Fruit fly (Drosophila melanogaster) whole organism, pupa: ENCODE measurements around the gene drd.

Experiments used
- CG10348 ChIP-seq: fragments of 200-800 bp; sonication (Bioruptor generic); IDR thresholded peaks from 2 replicates; pipeline ENCODE4 v1.3.6; 2022; ENCODE audit warnings: missing biosample characterization, missing genetic modification characterization
- CG12605 ChIP-seq: fragments of 200-800 bp; sonication (Bioruptor generic); IDR thresholded peaks from 2 replicates; pipeline ENCODE4 v1.3.6; 2022; ENCODE audit warnings: missing biosample characterization, missing genetic modification characterization
- CG13204 ChIP-seq: fragments of 200-800 bp; sonication (Bioruptor generic); optimal IDR thresholded peaks from 2 replicates; lab custom pipeline; 2018; ENCODE audit warnings: missing biosample characterization, mild to moderate bottlenecking, missing genetic modification characterization, moderate library complexity
- CG14655 ChIP-seq: fragments of 200-800 bp; sonication (Bioruptor generic); optimal IDR thresholded peaks from 3 replicates; lab custom pipeline; 2017; ENCODE audit warnings: mild to moderate bottlenecking, missing biosample characterization, missing genetic modification reagents, missing genetic modification characterization
- CG15710 ChIP-seq: fragments of 200-800 bp; sonication (Bioruptor generic); optimal IDR thresholded peaks from 2 replicates; lab custom pipeline; 2018; ENCODE audit warnings: missing biosample characterization, mild to moderate bottlenecking, missing genetic modification characterization, moderate library complexity
- CG17806 ChIP-seq: fragments of 200-800 bp; sonication (Bioruptor generic); optimal IDR thresholded peaks from 2 replicates; lab custom pipeline; 2018; ENCODE audit warnings: missing biosample characterization, mild to moderate bottlenecking, missing genetic modification characterization, moderate library complexity
- CG32121 ChIP-seq: fragments of 200-800 bp; sonication (Bioruptor generic); IDR thresholded peaks from 2 replicates; pipeline ENCODE4 v1.3.6; 2022; ENCODE audit warnings: missing biosample characterization, missing genetic modification characterization
- CG34367 ChIP-seq: fragments of 200-800 bp; sonication (Bioruptor generic); optimal IDR thresholded peaks from 2 replicates; lab custom pipeline; 2018; ENCODE audit warnings: missing biosample characterization, mild to moderate bottlenecking, missing genetic modification characterization
- CG4496 ChIP-seq: fragments of 200-800 bp; sonication (Bioruptor generic); IDR thresholded peaks from 3 replicates; pipeline ENCODE4 v1.3.6; 2022; ENCODE audit warnings: missing biosample characterization, missing genetic modification characterization
- CG8159 ChIP-seq: fragments of 200-800 bp; sonication (Bioruptor generic); optimal IDR thresholded peaks from 3 replicates; lab custom pipeline; 2018; ENCODE audit warnings: missing biosample characterization, mild to moderate bottlenecking, missing genetic modification characterization, moderate library complexity
- CG8301 ChIP-seq: fragments of 200-800 bp; sonication (Bioruptor generic); optimal IDR thresholded peaks from 2 replicates; lab custom pipeline; 2018; ENCODE audit warnings: missing biosample characterization, mild to moderate bottlenecking, missing genetic modification characterization
- CG9948 ChIP-seq: fragments of 200-800 bp; sonication (Bioruptor generic); optimal IDR thresholded peaks from 2 replicates; lab custom pipeline; 2018; ENCODE audit warnings: missing biosample characterization, mild to moderate bottlenecking, missing genetic modification characterization, moderate library complexity
- D1 ChIP-seq: fragments of 200-800 bp; sonication (Bioruptor generic); optimal IDR thresholded peaks from 2 replicates; lab custom pipeline; 2018; ENCODE audit warnings: missing biosample characterization, mild to moderate bottlenecking, missing genetic modification characterization, moderate library complexity
- EcR ChIP-seq: fragments of 200-800 bp; sonication (Bioruptor generic); optimal IDR thresholded peaks from 3 replicates; lab custom pipeline; 2019; ENCODE audit warnings: missing biosample characterization, missing genetic modification characterization, mild to moderate bottlenecking, moderate library complexity, missing genetic modification reagents
- Ets98B ChIP-seq: fragments of 200-800 bp; sonication (Bioruptor generic); IDR thresholded peaks from 2 replicates; pipeline ENCODE4 v1.3.6; 2022; ENCODE audit warnings: missing biosample characterization, missing genetic modification characterization
- Pif1A ChIP-seq: fragments of 200-800 bp; sonication (Bioruptor generic); optimal IDR thresholded peaks from 3 replicates; lab custom pipeline; 2016; ENCODE audit warnings: missing biosample characterization, missing genetic modification characterization
- Pif1B ChIP-seq: fragments of 200-800 bp; sonication (Bioruptor generic); optimal IDR thresholded peaks from 3 replicates; lab custom pipeline; 2016; ENCODE audit warnings: missing biosample characterization, missing genetic modification characterization
- Snoo ChIP-seq: fragments of 200-800 bp; sonication (Bioruptor generic); optimal IDR thresholded peaks from 3 replicates; lab custom pipeline; 2017; ENCODE audit warnings: missing biosample characterization, mild to moderate bottlenecking, missing genetic modification characterization, inconsistent platforms
- fd96Ca ChIP-seq: fragments of 200-800 bp; sonication (Bioruptor generic); IDR thresholded peaks from 3 replicates; pipeline ENCODE4 v1.3.6; 2022; ENCODE audit warnings: missing biosample characterization, missing genetic modification characterization
- gl ChIP-seq: fragments of 200-800 bp; sonication (Bioruptor generic); optimal IDR thresholded peaks from 2 replicates; lab custom pipeline; 2018; ENCODE audit warnings: missing biosample characterization, mild to moderate bottlenecking, missing genetic modification characterization
- rn ChIP-seq: fragments of 200-800 bp; sonication (Bioruptor generic); IDR thresholded peaks from 2 replicates; pipeline ENCODE4 v1.3.6; 2022; ENCODE audit warnings: missing biosample characterization, missing genetic modification characterization

drd gene

dm6 chrX:15150261-15150660 lies 24.7 kb downstream of the drd start:
- TF ChIP-seq rn (no peak), CG15710 (tag; lab: Kevin White, UChicago) (no peak), CG17806 (tag; lab: Kevin White, UChicago) (no peak), CG8301 (tag; lab: Kevin White, UChicago) (no peak), CG13204 (GFP tag; lab: Kevin White, UChicago) (no peak), EcR (no peak), D1 (tag; lab: Kevin White, UChicago) (no peak), fd96Ca (GFP tag; lab: Robert Waterston, UW) (no peak), CG9948 (no peak), CG32121 (GFP tag; lab: Robert Waterston, UW) (no peak), CG8159 (tag; lab: Kevin White, UChicago) (no peak), Pif1A (GFP tag; lab: Kevin White, UChicago) (no peak), gl (tag; lab: Kevin White, UChicago) (no peak), CG14655 (no peak), CG34367 (no peak), CG4496 (GFP tag; lab: Robert Waterston, UW) (no peak), CG10348 (GFP tag; lab: Robert Waterston, UW) (no peak), Pif1B (GFP tag; lab: Kevin White, UChicago) (no peak)

- TF ChIP-seq CG10348 (GFP tag; lab: Robert Waterston, UW) (no peak), D1 (tag; lab: Kevin White, UChicago) (no peak), CG4496 (GFP tag; lab: Robert Waterston, UW) (peak; percentile 64; the same call in 2 of the 3 replicates), Snoo (tag; lab: Kevin White, UChicago) (no peak), fd96Ca (GFP tag; lab: Robert Waterston, UW) (peak; percentile 60; the same call in 1 of the 3 replicates), Ets98B (GFP tag; lab: Robert Waterston, UW) (peak; percentile 26; the same call in 1 of the 2 replicates), Pif1B (GFP tag; lab: Kevin White, UChicago) (no peak), CG14655 (peak; percentile 39), CG8301 (tag; lab: Kevin White, UChicago) (peak; percentile 29), CG32121 (GFP tag; lab: Robert Waterston, UW) (peak; percentile 56)
Measured at dm6 chrX:15152058-15152457, 26.5 kb downstream of the drd start.

- no peak for TF ChIP-seq gl (tag; lab: Kevin White, UChicago)
- TF ChIP-seq Pif1B (GFP tag; lab: Kevin White, UChicago): peak; percentile 37
- TF ChIP-seq CG4496 (GFP tag; lab: Robert Waterston, UW): peak; percentile 72; the same call in 1 of the 3 replicates
- peak; percentile 79 for TF ChIP-seq CG8301 (tag; lab: Kevin White, UChicago)
- TF ChIP-seq CG14655: peak; percentile 77
- TF ChIP-seq CG32121 (GFP tag; lab: Robert Waterston, UW): peak; percentile 57
- no peak for TF ChIP-seq Snoo (tag; lab: Kevin White, UChicago)
- TF ChIP-seq fd96Ca (GFP tag; lab: Robert Waterston, UW): peak; percentile 45; the same call in 1 of the 3 replicates
- no peak for TF ChIP-seq CG10348 (GFP tag; lab: Robert Waterston, UW)
- peak; percentile 27 for TF ChIP-seq CG9948
- peak; percentile 63 for TF ChIP-seq Ets98B (GFP tag; lab: Robert Waterston, UW)
- TF ChIP-seq CG13204 (GFP tag; lab: Kevin White, UChicago): no peak
- no peak for TF ChIP-seq CG17806 (tag; lab: Kevin White, UChicago)
- no peak for TF ChIP-seq D1 (tag; lab: Kevin White, UChicago)
- TF ChIP-seq Pif1A (GFP tag; lab: Kevin White, UChicago): peak; percentile 32
- TF ChIP-seq rn: no peak
- TF ChIP-seq EcR: no peak
- no peak for TF ChIP-seq CG15710 (tag; lab: Kevin White, UChicago)
- 0 out of 2 replicates have a peak, but pooled peaks have one; percentile 46 for TF ChIP-seq CG12605
- no peak for TF ChIP-seq CG8159 (tag; lab: Kevin White, UChicago)
- TF ChIP-seq CG34367: no peak
Measured at dm6 chrX:15156286-15156685, 30.7 kb downstream of the drd start.

dm6 chrX:15157230-15157629 lies 31.7 kb downstream of the drd start:
- no peak for TF ChIP-seq CG4496 (GFP tag; lab: Robert Waterston, UW)
- no peak for TF ChIP-seq fd96Ca (GFP tag; lab: Robert Waterston, UW)
- no peak for TF ChIP-seq Pif1A (GFP tag; lab: Kevin White, UChicago)
- TF ChIP-seq CG10348 (GFP tag; lab: Robert Waterston, UW): no peak
- no peak for TF ChIP-seq CG8159 (tag; lab: Kevin White, UChicago)
- no peak for TF ChIP-seq CG8301 (tag; lab: Kevin White, UChicago)
- no peak for TF ChIP-seq CG32121 (GFP tag; lab: Robert Waterston, UW)
- no peak for TF ChIP-seq CG17806 (tag; lab: Kevin White, UChicago)
- no peak for TF ChIP-seq D1 (tag; lab: Kevin White, UChicago)
- TF ChIP-seq Ets98B (GFP tag; lab: Robert Waterston, UW): no peak
- TF ChIP-seq CG34367: no peak
- TF ChIP-seq CG14655: no peak
- no peak for TF ChIP-seq Pif1B (GFP tag; lab: Kevin White, UChicago)

dm6 chrX:15162068-15162467 lies 36.5 kb downstream of the drd start:
- peak; percentile 0 for TF ChIP-seq CG14655
- TF ChIP-seq D1 (tag; lab: Kevin White, UChicago): no peak

- TF ChIP-seq CG9948: no peak
- TF ChIP-seq CG17806 (tag; lab: Kevin White, UChicago): no peak
- no peak for TF ChIP-seq CG14655
- TF ChIP-seq EcR: no peak
- peak; percentile 3 for TF ChIP-seq Pif1A (GFP tag; lab: Kevin White, UChicago)
- no peak for TF ChIP-seq CG15710 (tag; lab: Kevin White, UChicago)
- no peak for TF ChIP-seq Snoo (tag; lab: Kevin White, UChicago)
- no peak for TF ChIP-seq gl (tag; lab: Kevin White, UChicago)
- TF ChIP-seq CG8159 (tag; lab: Kevin White, UChicago): no peak
- TF ChIP-seq Ets98B (GFP tag; lab: Robert Waterston, UW): 0 out of 2 replicates have a peak, but pooled peaks have one; percentile 5
- TF ChIP-seq rn: no peak
- no peak for TF ChIP-seq CG8301 (tag; lab: Kevin White, UChicago)
- peak; percentile 17; the same call in 1 of the 3 replicates for TF ChIP-seq fd96Ca (GFP tag; lab: Robert Waterston, UW)
- TF ChIP-seq CG4496 (GFP tag; lab: Robert Waterston, UW): 0 out of 3 replicates have a peak, but pooled peaks have one; percentile 45
Measured at dm6 chrX:15162941-15163340, 37.4 kb downstream of the drd start, which contains the start of gene CG9095. Gene CG9095 (minus strand): TSS chrX:15163225.
